Fruit fly (Drosophila melanogaster) whole organism, wandering third instar larva: ENCODE measurements around the gene Rbcn-3A.

Source experiments
- CrebA ChIP-seq: fragments of 200-800 bp; sonication (Bioruptor generic); optimal IDR thresholded peaks from 2 replicates; lab custom pipeline; 2016; ENCODE audit warnings: missing biosample characterization, mild to moderate bottlenecking, missing genetic modification characterization, borderline replicate concordance
- Hr78 ChIP-seq: fragments of >200 bp; optimal IDR thresholded peaks from 2 replicates; lab custom pipeline; 2017; ENCODE audit warnings: missing biosample characterization, missing genetic modification characterization
- Myc ChIP-seq: fragments of >200 bp; optimal IDR thresholded peaks from 2 replicates; lab custom pipeline; 2017
- OdsH ChIP-seq: fragments of 200-800 bp; sonication (Bioruptor generic); optimal IDR thresholded peaks from 2 replicates; lab custom pipeline; 2016; ENCODE audit warnings: missing biosample characterization, mild to moderate bottlenecking, missing genetic modification characterization
- dl ChIP-seq, 2 experiments: fragments of 175-275, 200-275 bp in 1 of 2; fragments of 200-275 bp in 1 of 2; sonication (Bioruptor generic); optimal IDR thresholded peaks; lab custom pipeline; 2018; ENCODE audit warnings: mild to moderate bottlenecking in 2 of 2, missing biosample characterization in 2 of 2, missing genetic modification characterization in 2 of 2, moderate library complexity in 2 of 2; ENCODE audit not compliant: partially characterized antibody in 2 of 2, insufficient read depth in 1 of 2
- dmrt93B ChIP-seq: fragments of 200-800 bp; sonication (Bioruptor generic); optimal IDR thresholded peaks from 2 replicates; lab custom pipeline; 2018; ENCODE audit warnings: missing biosample characterization, mild to moderate bottlenecking, missing genetic modification characterization
- dsf ChIP-seq: sonication (Bioruptor generic); optimal IDR thresholded peaks from 2 replicates; lab custom pipeline; 2016; ENCODE audit warnings: missing biosample characterization, missing genetic modification characterization, borderline replicate concordance
- ey ChIP-seq: fragments of 200-800 bp; sonication (Bioruptor generic); optimal IDR thresholded peaks from 2 replicates; lab custom pipeline; 2016; ENCODE audit warnings: missing biosample characterization, missing genetic modification characterization
- lola ChIP-seq: fragments of >200 bp; optimal IDR thresholded peaks from 2 replicates; lab custom pipeline; 2017; ENCODE audit warnings: missing biosample characterization, missing genetic modification characterization
- pan ChIP-seq: fragments of >200 bp; optimal IDR thresholded peaks from 2 replicates; lab custom pipeline; 2017
- psq ChIP-seq: fragments of 200-800 bp; sonication (Bioruptor generic); optimal IDR thresholded peaks from 3 replicates; lab custom pipeline; 2017; ENCODE audit warnings: missing biosample characterization, mild to moderate bottlenecking, missing genetic modification characterization, moderate library complexity
- sage ChIP-seq: fragments of 200-800 bp; sonication (Bioruptor generic); optimal IDR thresholded peaks from 2 replicates; lab custom pipeline; 2016; ENCODE audit warnings: missing biosample characterization, mild to moderate bottlenecking, missing genetic modification characterization
- sv ChIP-seq: fragments of 200-800 bp; sonication (Bioruptor generic); optimal IDR thresholded peaks from 3 replicates; lab custom pipeline; 2016; ENCODE audit warnings: missing biosample characterization, missing genetic modification characterization
- usp ChIP-seq: fragments of >200 bp; optimal IDR thresholded peaks from 2 replicates; lab custom pipeline; 2017; ENCODE audit warnings: missing biosample characterization, missing genetic modification characterization

DNA sequence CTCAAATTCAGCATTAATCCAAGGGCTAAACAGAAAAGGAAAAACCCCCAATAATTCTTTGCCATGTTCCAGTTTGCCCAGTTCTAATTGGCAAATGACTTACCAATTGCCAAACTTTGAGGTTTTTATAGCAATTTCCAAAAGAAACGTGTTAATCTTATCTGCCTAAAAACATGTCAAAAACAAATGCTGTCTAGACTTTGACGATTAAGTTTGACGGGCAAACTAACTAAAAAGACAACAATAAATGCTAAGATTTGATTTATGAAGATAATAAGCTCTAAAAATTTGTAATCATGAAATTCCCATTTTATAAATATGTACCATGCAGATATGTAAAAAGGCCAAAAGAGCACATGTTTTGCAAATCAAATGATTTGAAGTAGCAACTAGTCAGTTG lies 56.7 kb downstream of the Rbcn-3A start, which contains the start of gene CG32751:
- TF ChIP-seq dsf = no peak
- TF ChIP-seq usp (GFP tag; lab: Kevin White, UChicago) = no peak
- no peak for TF ChIP-seq lola (GFP tag; lab: Kevin White, UChicago)
- no peak for TF ChIP-seq dl (GFP tag; optimal IDR thresholded peaks at IDR 0.05; lab: Kevin White, UChicago; ENCODE audit: insufficient read depth in 1 of 2, partially characterized antibody in 2 of 2)
- TF ChIP-seq pan (lab: Kevin White, UChicago) = no peak
- TF ChIP-seq Myc (lab: Kevin White, UChicago) = no peak
- TF ChIP-seq CrebA (GFP tag; lab: Kevin White, UChicago) = no peak
- TF ChIP-seq Hr78 (GFP tag; lab: Kevin White, UChicago) = no peak
- no peak for TF ChIP-seq OdsH (GFP tag; lab: Kevin White, UChicago)
- no peak for TF ChIP-seq sage (GFP tag; lab: Kevin White, UChicago)
- TF ChIP-seq ey (GFP tag; lab: Kevin White, UChicago) = no peak
- no peak for TF ChIP-seq psq (GFP tag; lab: Kevin White, UChicago)
- TF ChIP-seq sv (GFP tag; lab: Kevin White, UChicago) = no peak
- TF ChIP-seq dmrt93B (GFP tag; lab: Kevin White, UChicago) = no peak
